Worm (Caenorhabditis elegans) whole organism, young adult: ENCODE measurements around the gene dgk-3.

Experiments
- Y79H2A.3 ChIP-seq: fragments of 200-800 bp; sonication (Bioruptor generic); conservative IDR thresholded peaks from 2 replicates; pipeline ENCODE4 v1.3.6; 2022; ENCODE audit warnings: missing genetic modification reagents, missing genetic modification characterization, missing compliant biosample characterization
- egrh-3 ChIP-seq: fragments of 200-800 bp; sonication (Bioruptor generic); IDR thresholded peaks from 2 replicates; pipeline ENCODE4 v1.3.6; 2022; ENCODE audit warnings: missing genetic modification reagents, missing genetic modification characterization, missing compliant biosample characterization
- lin-26 ChIP-seq: fragments of 200-800 bp; sonication (Bioruptor generic); IDR thresholded peaks from 2 replicates; pipeline ENCODE4 v1.3.6; 2022; ENCODE audit warnings: missing genetic modification reagents, missing genetic modification characterization, missing compliant biosample characterization
- madf-10 ChIP-seq: sonication (generic microtip); optimal IDR thresholded peaks from 2 replicates; lab custom pipeline; 2016; ENCODE audit warnings: mild to moderate bottlenecking, missing genetic modification characterization, missing compliant biosample characterization

- TF ChIP-seq egrh-3 (GFP tag; lab: Robert Waterston, UW) (no peak), Y79H2A.3 (no peak), lin-26 (GFP tag; lab: Robert Waterston, UW) (no peak), madf-10 (no peak)
Observed at ce11 chrIII:9115745-9116144, 47.1 kb upstream of the dgk-3 start.
